Fruit fly (Drosophila melanogaster) whole organism, embryonic: ENCODE measurements around the gene Eip63F-1.

Source experiments
- ATbp ChIP-seq: fragments of 200-800 bp; sonication (Bioruptor generic); optimal IDR thresholded peaks from 2 replicates; lab custom pipeline; 2017; ENCODE audit warnings: missing biosample characterization, mild to moderate bottlenecking, missing genetic modification characterization, missing genetic modification reagents
- CG10543 ChIP-seq: fragments of 200-800 bp; sonication (Bioruptor generic); optimal IDR thresholded peaks from 3 replicates; lab custom pipeline; 2017; ENCODE audit warnings: missing biosample characterization, mild to moderate bottlenecking, missing genetic modification characterization, moderate library complexity
- CG11456 ChIP-seq: fragments of 200-800 bp; sonication (Bioruptor generic); IDR thresholded peaks from 3 replicates; pipeline ENCODE4 v1.3.6; 2022; ENCODE audit warnings: missing biosample characterization, missing genetic modification characterization
- CG11560 ChIP-seq: fragments of 200-800 bp; sonication (Bioruptor generic); IDR thresholded peaks from 3 replicates; pipeline ENCODE4 v1.3.6; 2022; ENCODE audit warnings: missing biosample characterization, missing genetic modification characterization
- CG11723 ChIP-seq: fragments of 200-800 bp; sonication (Bioruptor generic); optimal IDR thresholded peaks from 2 replicates; lab custom pipeline; 2017; ENCODE audit warnings: missing biosample characterization, mild to moderate bottlenecking, missing genetic modification characterization
- CG12299 ChIP-seq: fragments of 200-800 bp; sonication (Bioruptor generic); optimal IDR thresholded peaks from 2 replicates; lab custom pipeline; 2018; ENCODE audit warnings: missing biosample characterization, mild to moderate bottlenecking, missing genetic modification characterization
- CG14050 ChIP-seq: fragments of 200-800 bp; sonication (Bioruptor generic); IDR thresholded peaks from 3 replicates; pipeline ENCODE4 v1.3.6; 2022; ENCODE audit warnings: missing biosample characterization, missing genetic modification characterization
- CG1529 ChIP-seq: fragments of 200-800 bp; sonication (Bioruptor generic); optimal IDR thresholded peaks from 3 replicates; lab custom pipeline; 2018; ENCODE audit warnings: missing biosample characterization, missing genetic modification characterization
- CG17361 ChIP-seq: fragments of 200-800 bp; sonication (Bioruptor generic); IDR thresholded peaks from 3 replicates; pipeline ENCODE4 v1.3.6; 2022; ENCODE audit warnings: missing biosample characterization, missing genetic modification characterization
- CG18599 ChIP-seq: fragments of 200-800 bp; sonication (Bioruptor generic); optimal IDR thresholded peaks from 3 replicates; lab custom pipeline; 2017; ENCODE audit warnings: missing biosample characterization, missing genetic modification characterization, mild to moderate bottlenecking, moderate library complexity, missing genetic modification reagents
- CG18764 ChIP-seq: fragments of 200-800 bp; sonication (Bioruptor generic); optimal IDR thresholded peaks from 3 replicates; lab custom pipeline; 2016; ENCODE audit warnings: missing biosample characterization, missing genetic modification characterization
- CG30020 ChIP-seq: fragments of 200-800 bp; optimal IDR thresholded peaks from 2 replicates; lab custom pipeline; 2019; ENCODE audit warnings: missing biosample characterization, mild to moderate bottlenecking, missing genetic modification characterization, moderate library complexity
- CG30403 ChIP-seq: fragments of 200-800 bp; sonication (Bioruptor generic); optimal IDR thresholded peaks from 3 replicates; lab custom pipeline; 2016; ENCODE audit warnings: missing biosample characterization, missing genetic modification characterization
- CG3407 ChIP-seq: fragments of 200-800 bp; sonication (Bioruptor generic); optimal IDR thresholded peaks from 2 replicates; lab custom pipeline; 2018; ENCODE audit warnings: missing biosample characterization, mild to moderate bottlenecking, missing genetic modification characterization
- CG4424 ChIP-seq: fragments of 200-800 bp; sonication (Bioruptor generic); optimal IDR thresholded peaks from 3 replicates; lab custom pipeline; 2016; ENCODE audit warnings: missing biosample characterization, missing genetic modification characterization
- CG4707 ChIP-seq: fragments of 200-800 bp; sonication (Bioruptor generic); optimal IDR thresholded peaks from 2 replicates; lab custom pipeline; 2018; ENCODE audit warnings: missing biosample characterization, mild to moderate bottlenecking, missing genetic modification characterization, moderate library complexity
- CG4730 ChIP-seq: fragments of 200-800 bp; sonication (Bioruptor generic); IDR thresholded peaks from 2 replicates; pipeline ENCODE4 v1.3.6; 2022; ENCODE audit warnings: missing biosample characterization, missing genetic modification characterization
- CG5953 ChIP-seq: fragments of 200-800 bp; sonication (Bioruptor generic); IDR thresholded peaks from 2 replicates; pipeline ENCODE4 v1.3.6; 2022; ENCODE audit warnings: missing biosample characterization, missing genetic modification characterization
- CG6654 ChIP-seq: fragments of 200-800 bp; sonication (Bioruptor generic); optimal IDR thresholded peaks from 2 replicates; lab custom pipeline; 2017; ENCODE audit warnings: missing biosample characterization, mild to moderate bottlenecking, missing genetic modification characterization
- CG7786 ChIP-seq: fragments of 200-800 bp; sonication (Bioruptor generic); optimal IDR thresholded peaks from 2 replicates; lab custom pipeline; 2016; ENCODE audit warnings: missing biosample characterization, missing genetic modification characterization
- CG8089 ChIP-seq: fragments of 200-800 bp; sonication (Bioruptor generic); optimal IDR thresholded peaks from 3 replicates; lab custom pipeline; 2016; ENCODE audit warnings: missing biosample characterization, missing genetic modification characterization
- CG8924 ChIP-seq: fragments of 200-800 bp; optimal IDR thresholded peaks from 3 replicates; lab custom pipeline; 2019; ENCODE audit warnings: missing biosample characterization, mild to moderate bottlenecking, missing genetic modification characterization, moderate library complexity
- CG9609 ChIP-seq: fragments of 200-800 bp; sonication (Bioruptor generic); optimal IDR thresholded peaks from 3 replicates; lab custom pipeline; 2016; ENCODE audit warnings: missing biosample characterization, missing genetic modification characterization
- CG9932 ChIP-seq: fragments of 200-800 bp; sonication (Bioruptor generic); IDR thresholded peaks from 2 replicates; pipeline ENCODE4 v1.3.6; 2022; ENCODE audit warnings: missing biosample characterization, missing genetic modification characterization
- CTCF ChIP-seq: fragments of 200-800 bp; sonication (Bioruptor generic); optimal IDR thresholded peaks from 2 replicates; lab custom pipeline; 2017; ENCODE audit warnings: missing biosample characterization, mild to moderate bottlenecking, missing genetic modification characterization, moderate library complexity
- CkIIα-i1 ChIP-seq: fragments of 200-800 bp; sonication (Bioruptor generic); IDR thresholded peaks from 2 replicates; pipeline ENCODE4 v1.3.6; 2022; ENCODE audit warnings: missing biosample characterization, missing genetic modification characterization
- D ChIP-seq, 2 experiments: fragments of 200-800 bp in 1 of 2; fragments of >200 bp in 1 of 2; sonication (Bioruptor generic) in 1 of 2; optimal IDR thresholded peaks; 2 replicates in 1 of 2; 3 replicates in 1 of 2; lab custom pipeline; 2017; ENCODE audit warnings: mild to moderate bottlenecking in 1 of 2, missing biosample characterization in 1 of 2, missing genetic modification characterization in 1 of 2, missing genetic modification reagents in 1 of 2
- Nf-YB ChIP-seq: fragments of 200-800 bp; sonication (Bioruptor generic); optimal IDR thresholded peaks from 3 replicates; lab custom pipeline; 2019; ENCODE audit warnings: missing biosample characterization, mild to moderate bottlenecking, missing genetic modification characterization, moderate library complexity
- Optix ChIP-seq: fragments of 200-800 bp; sonication (Bioruptor generic); IDR thresholded peaks from 3 replicates; pipeline ENCODE4 v1.3.6; 2022; ENCODE audit warnings: missing biosample characterization, missing genetic modification characterization
- Poxn ChIP-seq: fragments of 200-800 bp; sonication (Bioruptor generic); IDR thresholded peaks from 2 replicates; pipeline ENCODE4 v1.3.6; 2022; ENCODE audit warnings: missing biosample characterization, missing genetic modification characterization
- Sry-β ChIP-seq: fragments of 200-800 bp; sonication (Bioruptor generic); optimal IDR thresholded peaks from 2 replicates; lab custom pipeline; 2018; ENCODE audit warnings: missing biosample characterization, mild to moderate bottlenecking, missing genetic modification characterization, moderate library complexity
- TFAM ChIP-seq: fragments of 200-800 bp; sonication (Bioruptor generic); optimal IDR thresholded peaks from 2 replicates; lab custom pipeline; 2017; ENCODE audit warnings: missing biosample characterization, missing genetic modification characterization, inconsistent platforms
- bab2 ChIP-seq: fragments of 200-800 bp; sonication (Bioruptor generic); optimal IDR thresholded peaks from 2 replicates; lab custom pipeline; 2016; ENCODE audit warnings: missing biosample characterization, missing genetic modification characterization
- bowl ChIP-seq: fragments of 200-800 bp; sonication (Bioruptor generic); IDR thresholded peaks from 2 replicates; pipeline ENCODE4 v1.3.6; 2022; ENCODE audit warnings: missing biosample characterization, missing genetic modification characterization
- chinmo ChIP-seq: fragments of 200-800 bp; sonication (Bioruptor generic); IDR thresholded peaks from 4 replicates; pipeline ENCODE4 v1.3.6; 2022; ENCODE audit warnings: missing biosample characterization, missing genetic modification characterization; ENCODE audit not compliant: partially characterized antibody
- da ChIP-seq: fragments of 200-800 bp; sonication (Bioruptor generic); optimal IDR thresholded peaks from 2 replicates; lab custom pipeline; 2016; ENCODE audit warnings: missing biosample characterization, missing genetic modification characterization
- disco-r ChIP-seq: fragments of 200-800 bp; sonication (Bioruptor generic); optimal IDR thresholded peaks from 2 replicates; lab custom pipeline; 2016; ENCODE audit warnings: missing biosample characterization, missing genetic modification characterization
- ems ChIP-seq: fragments of 200-800 bp; sonication (Bioruptor generic); optimal IDR thresholded peaks from 3 replicates; lab custom pipeline; 2016; ENCODE audit warnings: missing biosample characterization, missing genetic modification characterization
- fu2 ChIP-seq: fragments of 200-800 bp; sonication (Bioruptor generic); optimal IDR thresholded peaks from 2 replicates; lab custom pipeline; 2016; ENCODE audit warnings: missing biosample characterization, missing genetic modification characterization
- kni ChIP-seq: fragments of 200-800 bp; sonication (Bioruptor generic); optimal IDR thresholded peaks from 3 replicates; lab custom pipeline; 2017; ENCODE audit warnings: mild to moderate bottlenecking, missing biosample characterization, missing genetic modification reagents, missing genetic modification characterization
- onecut ChIP-seq: fragments of 200-800 bp; sonication (Bioruptor generic); IDR thresholded peaks from 2 replicates; pipeline ENCODE4 v1.3.6; 2022; ENCODE audit warnings: missing biosample characterization, missing genetic modification characterization
- prd ChIP-seq, 3 experiments: fragments of >200 bp in 2 of 3; fragments of 200-800 bp in 1 of 3; sonication (Bioruptor generic) in 1 of 3; optimal IDR thresholded peaks in 2 of 3; IDR thresholded peaks in 1 of 3; 2 replicates in 2 of 3; 3 replicates in 1 of 3; pipeline versions ENCODE4 v1.3.6 to Lab custom; 2017 to 2022; ENCODE audit warnings: missing biosample characterization in 1 of 3, missing genetic modification characterization in 1 of 3
- pzg ChIP-seq: fragments of 200-800 bp; sonication (Bioruptor generic); optimal IDR thresholded peaks from 3 replicates; lab custom pipeline; 2018; ENCODE audit warnings: missing biosample characterization, mild to moderate bottlenecking, missing genetic modification characterization, moderate library complexity
- ranshi ChIP-seq: fragments of 200-800 bp; sonication (Bioruptor generic); IDR thresholded peaks from 2 replicates; pipeline ENCODE4 v1.3.6; 2022; ENCODE audit warnings: missing biosample characterization, missing genetic modification characterization
- repo ChIP-seq: fragments of 200-800 bp; sonication (Bioruptor generic); optimal IDR thresholded peaks from 2 replicates; lab custom pipeline; 2016; ENCODE audit warnings: missing biosample characterization, missing genetic modification characterization
- row ChIP-seq: fragments of 200-800 bp; sonication (Bioruptor generic); IDR thresholded peaks from 3 replicates; pipeline ENCODE4 v1.3.6; 2022; ENCODE audit warnings: missing biosample characterization, missing genetic modification characterization
- ssp ChIP-seq: fragments of 200-800 bp; sonication (Bioruptor generic); IDR thresholded peaks from 2 replicates; pipeline ENCODE4 v1.3.6; 2022; ENCODE audit warnings: missing biosample characterization, missing genetic modification characterization
- tgo ChIP-seq: fragments of 200-800 bp; sonication (Bioruptor generic); IDR thresholded peaks from 3 replicates; pipeline ENCODE4 v1.3.6; 2022; ENCODE audit warnings: missing biosample characterization, missing genetic modification characterization
- twi ChIP-seq: fragments of 200-800 bp; optimal IDR thresholded peaks from 2 replicates; lab custom pipeline; 2019; ENCODE audit warnings: missing biosample characterization, mild to moderate bottlenecking, missing genetic modification characterization, moderate library complexity
- tx ChIP-seq: fragments of 200-800 bp; sonication (Bioruptor generic); optimal IDR thresholded peaks from 2 replicates; lab custom pipeline; 2016; ENCODE audit warnings: missing biosample characterization, missing genetic modification characterization
- wdn ChIP-seq: fragments of 200-800 bp; sonication (Bioruptor generic); IDR thresholded peaks from 2 replicates; pipeline ENCODE4 v1.3.6; 2022; ENCODE audit warnings: missing biosample characterization, missing genetic modification characterization
- zen ChIP-seq: fragments of 200-800 bp; sonication (Bioruptor generic); optimal IDR thresholded peaks from 3 replicates; lab custom pipeline; 2018; ENCODE audit warnings: missing biosample characterization, mild to moderate bottlenecking, missing genetic modification characterization, moderate library complexity

Eip63F-1 gene

DNA sequence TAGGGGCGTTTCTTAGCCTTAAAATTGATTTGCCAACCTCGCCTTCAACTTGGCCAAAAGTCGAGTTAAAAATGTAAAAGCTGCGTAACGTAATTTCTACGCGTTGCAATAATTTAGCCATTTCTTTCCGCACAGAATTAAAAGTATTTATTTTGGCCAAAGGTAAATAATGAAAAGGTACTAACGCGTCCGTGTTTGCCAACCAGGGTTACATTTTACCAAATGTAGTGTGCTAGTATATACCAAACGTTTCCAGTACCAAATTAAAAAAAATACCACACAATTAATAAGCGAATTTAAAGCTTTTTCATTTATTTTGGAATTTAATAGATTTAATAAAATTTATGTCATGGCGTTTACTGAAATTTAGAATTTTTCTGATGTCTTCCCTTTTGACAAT lies 36.4 kb downstream of the Eip63F-1 start, which contains the start of gene Ccz1 (continued):
- TF ChIP-seq Optix (GFP tag; lab: Robert Waterston, UW): no peak
- no peak for TF ChIP-seq CG5953 (GFP tag; lab: Robert Waterston, UW)
- TF ChIP-seq Sry-β (GFP tag; lab: Kevin White, UChicago): peak; percentile 6
- TF ChIP-seq tgo (GFP tag; lab: Robert Waterston, UW): no peak
- peak; percentile 39 for TF ChIP-seq twi (tag; lab: Kevin White, UChicago)
- peak; percentile 34 for TF ChIP-seq disco-r (GFP tag; lab: Kevin White, UChicago)
- TF ChIP-seq pzg (GFP tag; lab: Kevin White, UChicago): peak; percentile 62
- peak; percentile 47 for TF ChIP-seq ems (GFP tag; lab: Kevin White, UChicago)
- no peak for TF ChIP-seq ssp (GFP tag; lab: Robert Waterston, UW)
- no peak for TF ChIP-seq CG11456 (GFP tag; lab: Robert Waterston, UW)
- TF ChIP-seq CG30020 (tag; lab: Kevin White, UChicago): peak; percentile 51
- no peak for TF ChIP-seq chinmo (GFP tag; lab: Robert Waterston, UW)
- no peak for TF ChIP-seq ranshi (GFP tag; lab: Robert Waterston, UW)
- TF ChIP-seq Nf-YB: peak; percentile 25
- TF ChIP-seq CG12299: peak; percentile 35
- TF ChIP-seq CG6654 (GFP tag; lab: Kevin White, UChicago): no peak
- peak; percentile 68 for TF ChIP-seq CG4424 (GFP tag; lab: Kevin White, UChicago)
- no peak for TF ChIP-seq CG14050 (GFP tag; lab: Robert Waterston, UW)
- TF ChIP-seq CkIIα-i1 (GFP tag; lab: Robert Waterston, UW): no peak
- peak; percentile 9 for TF ChIP-seq TFAM (GFP tag; lab: Kevin White, UChicago)
- no peak for TF ChIP-seq CG11560 (tag; lab: Robert Waterston, UW)
- TF ChIP-seq CTCF (GFP tag; lab: Kevin White, UChicago): no peak
- no peak for TF ChIP-seq row
- TF ChIP-seq wdn (GFP tag; lab: Robert Waterston, UW): no peak
- peak; percentile 63 for TF ChIP-seq repo (GFP tag; lab: Kevin White, UChicago)
- peak; percentile 24 for TF ChIP-seq CG18599
- peak; percentile 88 for TF ChIP-seq bab2 (GFP tag; lab: Kevin White, UChicago)
- peak; percentile 6 for TF ChIP-seq CG11723
- TF ChIP-seq CG18764 (GFP tag; lab: Kevin White, UChicago): peak; percentile 67
- no peak for TF ChIP-seq bowl (GFP tag; lab: Robert Waterston, UW)
- TF ChIP-seq ATbp (GFP tag; lab: Kevin White, UChicago): peak; percentile 80
- peak; percentile 56 for TF ChIP-seq CG1529 (GFP tag; lab: Kevin White, UChicago)
- peak; percentile 40 for TF ChIP-seq da (GFP tag; lab: Kevin White, UChicago)
- TF ChIP-seq CG4730 (GFP tag; lab: Robert Waterston, UW): no peak
- peak; percentile 76 for TF ChIP-seq CG8089 (GFP tag; lab: Kevin White, UChicago)
- TF ChIP-seq CG7786 (GFP tag; lab: Kevin White, UChicago): peak; percentile 61
- TF ChIP-seq prd (optimal IDR thresholded peaks at IDR 0.05; lab: Kevin White, UChicago): no peak
- no peak for TF ChIP-seq prd (GFP tag; IDR thresholded peaks at IDR 0.05; lab: Robert Waterston, UW)
- peak; percentile 74 for TF ChIP-seq CG3407 (GFP tag; lab: Kevin White, UChicago)
- TF ChIP-seq CG10543 (GFP tag; lab: Kevin White, UChicago): peak; percentile 87
- TF ChIP-seq CG9932 (GFP tag; lab: Robert Waterston, UW): no peak
- no peak for TF ChIP-seq CG17361
- TF ChIP-seq CG9609 (GFP tag; lab: Kevin White, UChicago): peak; percentile 61
- TF ChIP-seq Poxn (GFP tag; lab: Robert Waterston, UW): no peak
- TF ChIP-seq CG8924 (tag; lab: Kevin White, UChicago): peak; percentile 39
- peak; percentile 57 for TF ChIP-seq onecut
- TF ChIP-seq fu2 (GFP tag; lab: Kevin White, UChicago): peak; percentile 54
- TF ChIP-seq tx (GFP tag; lab: Kevin White, UChicago): peak; percentile 76
- TF ChIP-seq CG30403 (GFP tag; lab: Kevin White, UChicago): peak; percentile 59
- TF ChIP-seq zen: peak; percentile 29
- TF ChIP-seq kni (GFP tag; lab: Kevin White, UChicago): peak; percentile 71
- peak; percentile 44 for TF ChIP-seq CG4707
- no peak for TF ChIP-seq D (optimal IDR thresholded peaks at IDR 0.05; lab: Kevin White, UChicago)
- peak; percentile 21 for TF ChIP-seq D (GFP tag; optimal IDR thresholded peaks at IDR 0.05; lab: Kevin White, UChicago)
